Worm (Caenorhabditis elegans) whole organism, early embryonic: ENCODE results near the gene F26F2.8.

Experiments
- aly-1 ChIP-seq: sonication (generic microtip); optimal IDR thresholded peaks from 2 replicates; lab custom pipeline; 2016; ENCODE audit warnings: missing genetic modification characterization, missing compliant biosample characterization
- ama-1 ChIP-seq: fragments of 150-350 bp; optimal IDR thresholded peaks from 2 replicates; lab custom pipeline; 2014
- ceh-13 ChIP-seq: fragments of 200-800 bp; sonication (Bioruptor generic); optimal IDR thresholded peaks from 2 replicates; lab custom pipeline; 2018; ENCODE audit warnings: mild to moderate bottlenecking, missing genetic modification characterization, missing compliant biosample characterization
- ceh-36 ChIP-seq: sonication (generic microtip); optimal IDR thresholded peaks from 2 replicates; lab custom pipeline; 2016; ENCODE audit warnings: missing genetic modification characterization, inconsistent platforms, missing compliant biosample characterization
- flt-1 ChIP-seq: fragments of 200-800 bp; sonication (Bioruptor generic); IDR thresholded peaks from 2 replicates; pipeline ENCODE4 v1.3.6; 2022; ENCODE audit warnings: missing genetic modification characterization, missing compliant biosample characterization
- pes-1 ChIP-seq: fragments of 200-800 bp; sonication (Bioruptor generic); IDR thresholded peaks from 2 replicates; pipeline ENCODE4 v1.3.6; 2022; ENCODE audit warnings: missing genetic modification reagents, missing genetic modification characterization, missing compliant biosample characterization
- scrt-1 ChIP-seq: fragments of 200-800 bp; sonication (Bioruptor generic); IDR thresholded peaks from 2 replicates; pipeline ENCODE4 v1.3.6; 2022; ENCODE audit warnings: missing genetic modification characterization, missing compliant biosample characterization
- sea-1 ChIP-seq: fragments of 200-800 bp; sonication (Bioruptor generic); conservative IDR thresholded peaks from 2 replicates; pipeline ENCODE4 v1.3.6; 2022; ENCODE audit warnings: missing genetic modification characterization, missing compliant biosample characterization
- tbx-11 ChIP-seq: fragments of 200-800 bp; sonication (Bioruptor generic); IDR thresholded peaks from 2 replicates; pipeline ENCODE4 v1.3.6; 2022; ENCODE audit warnings: missing genetic modification characterization, missing compliant biosample characterization
- tra-4 ChIP-seq: sonication (generic microtip); optimal IDR thresholded peaks from 2 replicates; lab custom pipeline; 2017; ENCODE audit warnings: missing genetic modification characterization, missing compliant biosample characterization

DNA sequence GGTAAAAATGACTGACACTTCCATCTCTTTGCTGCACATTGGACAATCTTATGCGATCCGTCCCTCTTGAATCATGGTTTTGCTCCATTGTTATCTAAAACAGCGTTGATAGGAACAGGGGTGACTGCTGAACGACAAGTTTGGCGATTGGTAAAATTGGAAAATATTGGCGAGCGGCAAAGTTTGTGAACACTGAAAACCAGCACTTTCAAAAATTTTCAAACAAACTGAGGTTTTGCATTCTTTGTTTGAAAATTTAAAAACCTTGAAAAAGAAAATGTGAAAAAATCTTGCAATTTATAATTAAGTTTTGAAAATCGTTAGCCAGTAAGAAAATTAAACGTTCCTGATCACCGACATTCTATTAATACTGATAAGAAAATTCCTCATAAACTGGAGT is 12.9 kb upstream of the F26F2.8 start, which contains the start of gene F26F2.3:
- TF ChIP-seq ceh-36 (tag; lab: Kevin White, UChicago) (no peak), ama-1 (lab: Kevin White, UChicago) (no peak), tbx-11 (no peak), aly-1 (tag; lab: Kevin White, UChicago) (no peak), flt-1 (GFP tag; lab: Robert Waterston, UW) (no peak), tra-4 (tag; lab: Kevin White, UChicago) (no peak), sea-1 (GFP tag; lab: Robert Waterston, UW) (no peak), ceh-13 (GFP tag; lab: Kevin White, UChicago) (no peak), pes-1 (no peak), scrt-1 (GFP tag; lab: Robert Waterston, UW) (no peak)
